Fruit fly (Drosophila melanogaster) whole organism, embryonic: Measurements from ENCODE around the gene CG1983.

Source experiments
- Antp ChIP-seq: fragments of 200-800 bp; sonication (Bioruptor generic); optimal IDR thresholded peaks from 3 replicates; lab custom pipeline; 2016; ENCODE audit warnings: missing biosample characterization, missing genetic modification characterization
- Awh ChIP-seq: fragments of 200-800 bp; sonication (Bioruptor generic); IDR thresholded peaks from 2 replicates; pipeline ENCODE4, ENCODE4 v1.3.6; 2022; ENCODE audit warnings: missing biosample characterization, missing genetic modification characterization
- CG11085 ChIP-seq: fragments of 200-800 bp; sonication (Bioruptor generic); IDR thresholded peaks from 2 replicates; pipeline ENCODE4 v1.3.6; 2022; ENCODE audit warnings: missing biosample characterization, missing genetic modification characterization
- CG12769 ChIP-seq: fragments of 200-800 bp; sonication (Bioruptor generic); optimal IDR thresholded peaks from 2 replicates; lab custom pipeline; 2019; ENCODE audit warnings: missing biosample characterization, mild to moderate bottlenecking, missing genetic modification characterization, moderate library complexity
- CG1602 ChIP-seq: fragments of 200-800 bp; sonication (Bioruptor generic); optimal IDR thresholded peaks from 3 replicates; lab custom pipeline; 2016; ENCODE audit warnings: missing biosample characterization, missing genetic modification characterization
- CG16813 ChIP-seq: fragments of 200-800 bp; sonication (Bioruptor generic); IDR thresholded peaks from 3 replicates; pipeline ENCODE4 v1.3.6; 2022; ENCODE audit warnings: missing biosample characterization, missing genetic modification characterization; ENCODE audit not compliant: partially characterized antibody
- CG17186 ChIP-seq: fragments of 200-800 bp; sonication (Bioruptor generic); optimal IDR thresholded peaks from 3 replicates; lab custom pipeline; 2017; ENCODE audit warnings: missing biosample characterization, missing genetic modification reagents, missing genetic modification characterization
- CG2875 ChIP-seq: fragments of 200-800 bp; sonication (Bioruptor generic); optimal IDR thresholded peaks from 2 replicates; lab custom pipeline; 2017; ENCODE audit warnings: missing biosample characterization, mild to moderate bottlenecking, missing genetic modification characterization, missing genetic modification reagents
- CG34376 ChIP-seq: fragments of 200-800 bp; sonication (Bioruptor generic); optimal IDR thresholded peaks from 2 replicates; lab custom pipeline; 2018; ENCODE audit warnings: missing biosample characterization, mild to moderate bottlenecking, missing genetic modification characterization
- CG4730 ChIP-seq: fragments of 200-800 bp; sonication (Bioruptor generic); IDR thresholded peaks from 2 replicates; pipeline ENCODE4 v1.3.6; 2022; ENCODE audit warnings: missing biosample characterization, missing genetic modification characterization
- CG6175 ChIP-seq: fragments of 200-800 bp; sonication (Bioruptor generic); IDR thresholded peaks from 3 replicates; pipeline ENCODE4 v1.3.6; 2022; ENCODE audit warnings: missing biosample characterization, missing genetic modification characterization
- CG6813 ChIP-seq: fragments of 200-800 bp; sonication (Bioruptor generic); optimal IDR thresholded peaks from 2 replicates; lab custom pipeline; 2017; ENCODE audit warnings: missing biosample characterization, missing genetic modification characterization, mild to moderate bottlenecking, moderate library complexity, missing genetic modification reagents
- CG8290 ChIP-seq, 3 experiments: fragments of 200-800 bp; sonication (Bioruptor generic); optimal IDR thresholded peaks; 2 replicates each; lab custom pipeline; 2016 to 2019; ENCODE audit warnings: missing biosample characterization in 3 of 3, missing genetic modification characterization in 3 of 3, mild to moderate bottlenecking in 2 of 3, moderate library complexity in 1 of 3
- CG8478 ChIP-seq: fragments of >200 bp; optimal IDR thresholded peaks from 2 replicates; lab custom pipeline; 2018
- CTCF ChIP-seq: fragments of 200-800 bp; sonication (Bioruptor generic); optimal IDR thresholded peaks from 2 replicates; lab custom pipeline; 2017; ENCODE audit warnings: missing biosample characterization, mild to moderate bottlenecking, missing genetic modification characterization, moderate library complexity
- CoRest ChIP-seq: fragments of 200-800 bp; sonication (Bioruptor generic); optimal IDR thresholded peaks from 3 replicates; lab custom pipeline; 2018; ENCODE audit warnings: missing biosample characterization, mild to moderate bottlenecking, missing genetic modification characterization, moderate library complexity
- Gug ChIP-seq: fragments of 200-800 bp; sonication (Bioruptor generic); IDR thresholded peaks from 4 replicates; pipeline ENCODE4 v1.3.6; 2022; ENCODE audit warnings: missing biosample characterization, missing genetic modification characterization
- HLH4C ChIP-seq: fragments of 200-800 bp; sonication (Bioruptor generic); IDR thresholded peaks from 3 replicates; pipeline ENCODE4 v1.3.6; 2022; ENCODE audit warnings: missing biosample characterization, missing genetic modification characterization; ENCODE audit not compliant: partially characterized antibody
- Hand ChIP-seq: fragments of 200-800 bp; sonication (Bioruptor generic); optimal IDR thresholded peaks from 2 replicates; lab custom pipeline; 2017; ENCODE audit warnings: mild to moderate bottlenecking, missing biosample characterization, missing genetic modification reagents, missing genetic modification characterization
- Hr39 ChIP-seq: fragments of >200 bp; optimal IDR thresholded peaks from 2 replicates; lab custom pipeline; 2017
- Hr78 ChIP-seq, 2 experiments: fragments of 200-800 bp in 1 of 2; fragments of >200 bp in 1 of 2; sonication (Bioruptor generic) in 1 of 2; optimal IDR thresholded peaks; 2 replicates each; lab custom pipeline; 2017 to 2019; ENCODE audit warnings: missing biosample characterization in 2 of 2, missing genetic modification characterization in 2 of 2, mild to moderate bottlenecking in 1 of 2, moderate library complexity in 1 of 2
- Mrtf ChIP-seq: fragments of 200-800 bp; sonication (Bioruptor generic); IDR thresholded peaks from 3 replicates; pipeline ENCODE4 v1.3.6; 2022; ENCODE audit warnings: missing biosample characterization, missing genetic modification characterization
- NfI ChIP-seq: fragments of 200-800 bp; sonication (Bioruptor generic); optimal IDR thresholded peaks from 3 replicates; lab custom pipeline; 2018; ENCODE audit warnings: missing biosample characterization, mild to moderate bottlenecking, missing genetic modification characterization, moderate library complexity
- Sin3A ChIP-seq: fragments of >200 bp; optimal IDR thresholded peaks from 2 replicates; lab custom pipeline; 2018
- Sox102F ChIP-seq: fragments of 200-800 bp; sonication (Bioruptor generic); optimal IDR thresholded peaks from 2 replicates; lab custom pipeline; 2018; ENCODE audit warnings: missing biosample characterization, mild to moderate bottlenecking, missing genetic modification characterization, moderate library complexity
- Sry-δ ChIP-seq: fragments of 200-800 bp; sonication (Bioruptor generic); optimal IDR thresholded peaks from 2 replicates; lab custom pipeline; 2016; ENCODE audit warnings: missing biosample characterization, missing genetic modification characterization
- Stat92E ChIP-seq, 3 experiments: fragments of >200 bp in 2 of 3; fragments of 200-800 bp in 1 of 3; sonication (Bioruptor generic) in 1 of 3; optimal IDR thresholded peaks; 2 replicates each; lab custom pipeline; 2017 to 2019; ENCODE audit warnings: missing biosample characterization in 3 of 3, missing genetic modification characterization in 3 of 3, mild to moderate bottlenecking in 1 of 3, moderate library complexity in 1 of 3
- Usf ChIP-seq: fragments of 200-800 bp; sonication (Bioruptor generic); optimal IDR thresholded peaks from 2 replicates; lab custom pipeline; 2017; ENCODE audit warnings: missing genotype, missing biosample characterization, missing genetic modification characterization
- Xrp1 ChIP-seq: fragments of 200-800 bp; sonication (Bioruptor generic); IDR thresholded peaks from 2 replicates; pipeline ENCODE4 v1.3.6; 2022; ENCODE audit warnings: missing biosample characterization, missing genetic modification characterization
- bab2 ChIP-seq: fragments of 200-800 bp; sonication (Bioruptor generic); optimal IDR thresholded peaks from 2 replicates; lab custom pipeline; 2016; ENCODE audit warnings: missing biosample characterization, missing genetic modification characterization
- cas ChIP-seq: fragments of 200-800 bp; sonication (Bioruptor generic); IDR thresholded peaks from 2 replicates; pipeline ENCODE4 v1.3.6; 2022; ENCODE audit warnings: missing biosample characterization, missing genetic modification characterization
- chn ChIP-seq: fragments of 200-800 bp; sonication (Bioruptor generic); optimal IDR thresholded peaks from 2 replicates; lab custom pipeline; 2016; ENCODE audit warnings: missing biosample characterization, missing genetic modification characterization
- esg ChIP-seq: fragments of 200-800 bp; sonication (Bioruptor generic); conservative IDR thresholded peaks from 2 replicates; pipeline ENCODE4 v1.3.6; 2022; ENCODE audit warnings: missing biosample characterization, missing genetic modification characterization
- ewg ChIP-seq: fragments of 200-800 bp; sonication (Bioruptor generic); optimal IDR thresholded peaks from 3 replicates; lab custom pipeline; 2017; ENCODE audit warnings: mild to moderate bottlenecking, missing biosample characterization, missing genetic modification reagents, missing genetic modification characterization
- gce ChIP-seq: fragments of 200-800 bp; sonication (Bioruptor generic); IDR thresholded peaks from 3 replicates; pipeline ENCODE4 v1.3.6; 2022; ENCODE audit warnings: missing biosample characterization, missing genetic modification characterization
- grn ChIP-seq: fragments of 200-800 bp; sonication (Bioruptor generic); optimal IDR thresholded peaks from 3 replicates; lab custom pipeline; 2017; ENCODE audit warnings: missing biosample characterization, missing genetic modification characterization
- hb ChIP-seq: fragments of 200-800 bp; sonication (Bioruptor generic); IDR thresholded peaks from 3 replicates; pipeline ENCODE4 v1.3.6; 2022; ENCODE audit warnings: missing biosample characterization, missing genetic modification characterization; ENCODE audit not compliant: partially characterized antibody
- ind ChIP-seq: fragments of 200-800 bp; sonication (Bioruptor generic); optimal IDR thresholded peaks from 3 replicates; lab custom pipeline; 2016; ENCODE audit warnings: missing biosample characterization, missing genetic modification characterization
- insv ChIP-seq, 2 experiments: fragments of 200-800 bp; sonication (Bioruptor generic); optimal IDR thresholded peaks; 3 replicates each; lab custom pipeline; 2016 to 2018; ENCODE audit warnings: missing biosample characterization in 2 of 2, missing genetic modification characterization in 2 of 2
- lab ChIP-seq: fragments of 200-800 bp; sonication (Bioruptor generic); optimal IDR thresholded peaks from 3 replicates; lab custom pipeline; 2017; ENCODE audit warnings: missing biosample characterization, missing genetic modification characterization, mild to moderate bottlenecking, moderate library complexity, missing genetic modification reagents
- odd ChIP-seq: fragments of 200-800 bp; sonication (Bioruptor generic); optimal IDR thresholded peaks from 2 replicates; lab custom pipeline; 2017; ENCODE audit warnings: missing biosample characterization, mild to moderate bottlenecking, missing genetic modification characterization
- psq ChIP-seq: fragments of 200-800 bp; sonication (Bioruptor generic); optimal IDR thresholded peaks from 2 replicates; lab custom pipeline; 2017; ENCODE audit warnings: missing biosample characterization, missing genetic modification characterization
- pum ChIP-seq: fragments of 200-800 bp; sonication (Bioruptor generic); optimal IDR thresholded peaks from 2 replicates; lab custom pipeline; 2016; ENCODE audit warnings: missing biosample characterization, missing genetic modification characterization
- scrt ChIP-seq: fragments of 200-800 bp; sonication (Bioruptor generic); optimal IDR thresholded peaks from 2 replicates; lab custom pipeline; 2018; ENCODE audit warnings: missing biosample characterization, mild to moderate bottlenecking, missing genetic modification characterization, moderate library complexity
- tio ChIP-seq: fragments of 200-800 bp; sonication (Bioruptor generic); optimal IDR thresholded peaks from 2 replicates; lab custom pipeline; 2017; ENCODE audit warnings: missing biosample characterization, missing genetic modification characterization, inconsistent platforms
- tna ChIP-seq: fragments of 200-800 bp; sonication (Bioruptor generic); IDR thresholded peaks from 2 replicates; pipeline ENCODE4 v1.3.6; 2022; ENCODE audit warnings: missing biosample characterization, missing genetic modification characterization; ENCODE audit not compliant: partially characterized antibody
- vfl ChIP-seq: fragments of 200-800 bp; sonication (Bioruptor generic); optimal IDR thresholded peaks from 2 replicates; lab custom pipeline; 2016; ENCODE audit warnings: missing biosample characterization, missing genetic modification characterization
- zen2 ChIP-seq: fragments of 200-800 bp; sonication (Bioruptor generic); IDR thresholded peaks from 3 replicates; pipeline ENCODE4 v1.3.6; 2022; ENCODE audit warnings: missing biosample characterization, missing genetic modification characterization; ENCODE audit not compliant: partially characterized antibody
- zf30C ChIP-seq: fragments of 200-800 bp; sonication (Bioruptor generic); optimal IDR thresholded peaks from 3 replicates; lab custom pipeline; 2018; ENCODE audit warnings: missing biosample characterization, mild to moderate bottlenecking, missing genetic modification characterization
- zfh2 ChIP-seq: fragments of 200-800 bp; sonication (Bioruptor generic); optimal IDR thresholded peaks from 2 replicates; lab custom pipeline; 2016; ENCODE audit warnings: missing biosample characterization, missing genetic modification characterization

Gene CG1983

DNA sequence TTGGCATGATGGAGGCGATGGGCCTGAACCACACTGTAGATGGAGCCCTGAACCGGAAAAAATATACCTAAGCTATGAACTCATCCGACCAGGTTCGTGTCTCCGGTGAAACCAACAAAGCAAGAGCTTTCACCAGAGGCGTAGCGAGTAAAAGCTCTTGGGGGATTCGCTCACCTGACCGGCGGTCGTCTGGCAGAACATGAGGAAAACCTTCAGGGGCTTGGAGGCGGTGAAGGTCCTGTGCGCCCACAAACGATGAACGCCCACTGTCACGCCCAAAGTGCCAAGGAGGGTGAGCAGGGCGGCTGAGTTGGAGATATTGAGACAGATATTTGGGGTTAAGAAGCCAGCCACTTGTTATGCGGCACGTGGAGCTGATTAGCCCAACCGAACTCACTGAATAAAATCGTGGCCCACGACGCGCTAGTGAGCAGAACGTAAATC lies 18.1 kb upstream of the CG1983 start (continued):
- TF ChIP-seq lab (GFP tag; lab: Kevin White, UChicago) = peak; percentile 76
- TF ChIP-seq CG1602 (GFP tag; lab: Kevin White, UChicago) = no peak
- TF ChIP-seq scrt (GFP tag; lab: Kevin White, UChicago) = peak; percentile 36
- peak; percentile 47 for TF ChIP-seq Antp
- peak; percentile 59; the same call in 2 of the 4 replicates for TF ChIP-seq Gug (GFP tag; lab: Robert Waterston, UW)
- TF ChIP-seq esg = no peak
- peak; percentile 16 for TF ChIP-seq NfI (GFP tag; lab: Kevin White, UChicago)
- TF ChIP-seq CG6813 (GFP tag; lab: Kevin White, UChicago) = no peak
- TF ChIP-seq tna (GFP tag; lab: Robert Waterston, UW) = 0 out of 2 replicates have a peak, but pooled peaks have one; percentile 25
- no peak for TF ChIP-seq Sox102F (GFP tag; lab: Kevin White, UChicago)
- peak; percentile 78 for TF ChIP-seq CTCF
- TF ChIP-seq Xrp1 = peak; percentile 43; the same call in 1 of the 2 replicates
- peak; percentile 8 for TF ChIP-seq Usf (GFP tag; lab: Kevin White, UChicago)
- no peak for TF ChIP-seq zf30C (GFP tag; lab: Kevin White, UChicago)
- no peak for TF ChIP-seq CG6175 (GFP tag; lab: Robert Waterston, UW)
- TF ChIP-seq chn (GFP tag; lab: Kevin White, UChicago) = no peak
- TF ChIP-seq Stat92E (GFP tag; optimal IDR thresholded peaks at IDR 0.05; lab: Kevin White, UChicago) = no peak
- no peak for TF ChIP-seq Hand (GFP tag; lab: Kevin White, UChicago)
- TF ChIP-seq ewg (GFP tag; lab: Kevin White, UChicago) = no peak
- 0 out of 3 replicates have a peak, but pooled peaks have one; percentile 46 for TF ChIP-seq gce
- TF ChIP-seq CG17186 (GFP tag; lab: Kevin White, UChicago) = no peak
- TF ChIP-seq zfh2 = peak; percentile 53
- TF ChIP-seq Awh = 0 out of 2 replicates have a peak, but pooled peaks have one; percentile 5
- TF ChIP-seq tio = no peak
- no peak for TF ChIP-seq hb (GFP tag; lab: Robert Waterston, UW)
- peak in 1 of 2 experiments; percentile 4 for TF ChIP-seq Hr78 (GFP tag; optimal IDR thresholded peaks at IDR 0.05; lab: Kevin White, UChicago)
- TF ChIP-seq psq = no peak
- TF ChIP-seq Sin3A = no peak
- no peak for TF ChIP-seq pum (GFP tag; lab: Kevin White, UChicago)
- peak; percentile 41 for TF ChIP-seq ind (GFP tag; lab: Kevin White, UChicago)
- peak; percentile 5 for TF ChIP-seq Sry-δ
- TF ChIP-seq CG34376 (GFP tag; lab: Kevin White, UChicago) = peak; percentile 31
- no peak for TF ChIP-seq insv (GFP tag; optimal IDR thresholded peaks at IDR 0.05; lab: Kevin White, UChicago)
- no peak for TF ChIP-seq grn
- TF ChIP-seq Hr39 (lab: Kevin White, UChicago) = no peak
- TF ChIP-seq CoRest = peak; percentile 32
- TF ChIP-seq CG2875 (GFP tag; lab: Kevin White, UChicago) = no peak
- TF ChIP-seq CG4730 (GFP tag; lab: Robert Waterston, UW) = 0 out of 2 replicates have a peak, but pooled peaks have one; percentile 20
- 0 out of 2 replicates have a peak, but pooled peaks have one; percentile 23 for TF ChIP-seq CG11085 (GFP tag; lab: Robert Waterston, UW)
- no peak for TF ChIP-seq vfl
- no peak for TF ChIP-seq cas (GFP tag; lab: Robert Waterston, UW)
- no peak for TF ChIP-seq HLH4C (GFP tag; lab: Robert Waterston, UW)
- no peak for TF ChIP-seq CG8478 (lab: Kevin White, UChicago)
- TF ChIP-seq bab2 (GFP tag; lab: Kevin White, UChicago) = no peak
- TF ChIP-seq odd (GFP tag; lab: Kevin White, UChicago) = no peak
- no peak for TF ChIP-seq CG16813 (GFP tag; lab: Robert Waterston, UW)
- TF ChIP-seq Mrtf (GFP tag; lab: Robert Waterston, UW) = 0 out of 3 replicates have a peak, but pooled peaks have one; percentile 58
- TF ChIP-seq CG12769 (tag; lab: Kevin White, UChicago) = peak; percentile 65
- TF ChIP-seq CG8290 (GFP tag; optimal IDR thresholded peaks at IDR 0.05; lab: Kevin White, UChicago) = no peak
- peak in 1 of 2 experiments; percentile 86 for TF ChIP-seq CG8290 (tag; optimal IDR thresholded peaks at IDR 0.05; lab: Kevin White, UChicago)
- no peak for TF ChIP-seq zen2
